Fruit fly (Drosophila melanogaster): ENCODE data around the gene ema.

ema gene

dm6 chr3R:16472301-16472700, 30.8 kb upstream of the ema start, which contains the start of gene Gyc89Da:
Gene Gyc89Da, plus strand, starts transcription at chr3R:16472601.
- no peak for TF ChIP-seq Sp1 (GFP tag; optimal IDR thresholded peaks at IDR 0.05)
- TF ChIP-seq sv (GFP tag; optimal IDR thresholded peaks at IDR 0.05) = no peak
- no peak for TF ChIP-seq brk (GFP tag; optimal IDR thresholded peaks at IDR 0.05)
- no peak for TF ChIP-seq fru (GFP tag; optimal IDR thresholded peaks at IDR 0.05)
- TF ChIP-seq Jra (GFP tag; optimal IDR thresholded peaks at IDR 0.05) = no peak

dm6 chr3R:16469501-16470263, 28.2 kb upstream of the ema start, which contains the start of the genes CG42232 and CSN5:
Gene CG42232, minus strand, starts transcription at chr3R:16469663.
Gene CSN5, plus strand, starts transcription at chr3R:16470099.
- TF ChIP-seq Hr78 (GFP tag; optimal IDR thresholded peaks at IDR 0.05) (no peak), fru (GFP tag; optimal IDR thresholded peaks at IDR 0.05) (no peak), dsf (GFP tag; optimal IDR thresholded peaks at IDR 0.05; ENCODE audit: borderline replicate concordance) (peak; percentile 23), br (GFP tag; optimal IDR thresholded peaks at IDR 0.05) (no peak), N (GFP tag; optimal IDR thresholded peaks at IDR 0.05) (no peak), Vsx2 (GFP tag; optimal IDR thresholded peaks at IDR 0.05; ENCODE audit: partially characterized antibody) (no peak), psq (GFP tag; optimal IDR thresholded peaks at IDR 0.05) (peak; percentile 52), dmrt93B (GFP tag; optimal IDR thresholded peaks at IDR 0.05) (no peak), CrebA (GFP tag; optimal IDR thresholded peaks at IDR 0.05; ENCODE audit: borderline replicate concordance) (no peak), h (GFP tag; optimal IDR thresholded peaks at IDR 0.05) (no peak), Mio (GFP tag; optimal IDR thresholded peaks at IDR 0.05) (no peak), Dif (GFP tag; optimal IDR thresholded peaks at IDR 0.05; ENCODE audit: partially characterized antibody) (no peak), woc (GFP tag; optimal IDR thresholded peaks at IDR 0.05) (no peak), Rel (GFP tag; optimal IDR thresholded peaks at IDR 0.05) (no peak), Rel (tag; optimal IDR thresholded peaks at IDR 0.05) (no peak), Abd-B (GFP tag; optimal IDR thresholded peaks at IDR 0.05) (no peak), OdsH (GFP tag; optimal IDR thresholded peaks at IDR 0.05) (no peak), rgr (GFP tag; optimal IDR thresholded peaks at IDR 0.05) (no peak), brk (GFP tag; optimal IDR thresholded peaks at IDR 0.05) (no peak), CG32264 (GFP tag; optimal IDR thresholded peaks at IDR 0.05) (no peak), Hnf4 (GFP tag; optimal IDR thresholded peaks at IDR 0.05) (no peak), foxo (GFP tag; optimal IDR thresholded peaks at IDR 0.05) (no peak), usp (GFP tag; optimal IDR thresholded peaks at IDR 0.05) (no peak), Hr83 (GFP tag; optimal IDR thresholded peaks at IDR 0.05; ENCODE audit: poor library complexity, severe bottlenecking) (peak; percentile 58), Sp1 (GFP tag; optimal IDR thresholded peaks at IDR 0.05) (no peak), dl (GFP tag; optimal IDR thresholded peaks at IDR 0.05; ENCODE audit: insufficient read depth in 1 of 2, partially characterized antibody in 2 of 2) (no peak), Myc (optimal IDR thresholded peaks at IDR 0.05) (no peak), CG9705 (GFP tag; optimal IDR thresholded peaks at IDR 0.05) (peak; percentile 44), GATAd (GFP tag; optimal IDR thresholded peaks at IDR 0.05) (no peak), jim (GFP tag; optimal IDR thresholded peaks at IDR 0.05) (no peak), Dfd (GFP tag; optimal IDR thresholded peaks at IDR 0.05) (no peak), Jra (GFP tag; optimal IDR thresholded peaks at IDR 0.05) (no peak), pan (optimal IDR thresholded peaks at IDR 0.05) (no peak)

dm6 chr3R:16468556-16468955, 27.1 kb upstream of the ema start:
- TF ChIP-seq GATAd (GFP tag; optimal IDR thresholded peaks at IDR 0.05) (no peak), fru (GFP tag; optimal IDR thresholded peaks at IDR 0.05) (no peak), HLH106 (tag; optimal IDR thresholded peaks at IDR 0.05) (no peak), psq (GFP tag; optimal IDR thresholded peaks at IDR 0.05) (no peak), brk (GFP tag; optimal IDR thresholded peaks at IDR 0.05) (no peak), tai (GFP tag; optimal IDR thresholded peaks at IDR 0.05) (no peak), N (GFP tag; optimal IDR thresholded peaks at IDR 0.05) (no peak), dsf (GFP tag; optimal IDR thresholded peaks at IDR 0.05; ENCODE audit: borderline replicate concordance) (no peak), Dfd (GFP tag; optimal IDR thresholded peaks at IDR 0.05) (no peak), ey (GFP tag; optimal IDR thresholded peaks at IDR 0.05) (no peak), dmrt93B (GFP tag; optimal IDR thresholded peaks at IDR 0.05) (no peak), Hnf4 (GFP tag; optimal IDR thresholded peaks at IDR 0.05) (no peak)

Measured in whole organism, wandering third instar larva.